Worm (Caenorhabditis elegans): ENCODE measurements around the gene polh-1.

DNA sequence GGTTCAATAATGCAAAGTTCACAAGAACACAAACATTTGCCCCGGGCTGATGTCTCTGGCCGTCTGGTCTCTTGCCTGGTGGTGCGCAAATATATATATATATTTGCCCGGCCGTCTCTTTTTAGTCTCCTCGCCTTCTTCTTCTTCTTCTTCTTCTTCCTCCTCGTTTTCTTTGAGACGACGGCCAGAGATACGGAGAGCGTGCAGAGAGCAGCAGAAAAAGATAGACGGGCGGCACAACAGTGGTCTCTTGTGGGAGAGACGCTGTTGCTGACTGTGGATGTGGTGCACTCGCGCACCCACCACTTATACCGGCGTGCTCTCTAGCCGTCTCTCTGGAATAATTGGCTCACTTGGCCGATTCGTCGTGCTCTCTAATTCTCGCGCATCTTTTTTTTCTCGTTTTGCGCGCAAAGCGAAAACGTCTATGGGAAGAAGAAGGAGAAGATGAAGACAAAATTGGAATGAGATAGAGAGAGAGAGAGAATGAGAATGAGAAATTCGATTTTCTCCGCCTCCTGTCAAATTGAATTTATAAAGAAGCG is 28.9 kb downstream of the polh-1 start:
- TF ChIP-seq him-1 (tag; optimal IDR thresholded peaks at IDR 0.05) (peak; percentile 97), W03F9.2 (tag; optimal IDR thresholded peaks at IDR 0.05) (peak; percentile 65), dao-5 (tag; optimal IDR thresholded peaks at IDR 0.05) (peak; percentile 47)

Data from whole organism, L4/young adult.